Comparison of ENCODE assay signal across 5 worm cellular contexts in genomic region chrV:10719833-10720170, ce11.
TF ChIP-seq lines count a peak whose summit lies in the region.

No protein-coding gene starts in this region.

TF ChIP-seq in whole organism, L1 larva, 84 proteins besides CTCF, POLR2A, EP300 and RAD21 (continued from another document and continues in another):
- peak; percentile 53 for TF ChIP-seq elt-2 (tag; optimal IDR thresholded peaks at IDR 0.05; lab: Kevin White, UChicago)
- no peak for TF ChIP-seq fos-1 (tag; optimal IDR thresholded peaks at IDR 0.05; lab: Kevin White, UChicago)
- TF ChIP-seq F16B12.6 (tag; optimal IDR thresholded peaks at IDR 0.05; lab: Kevin White, UChicago): no peak
- TF ChIP-seq ztf-4 (tag; optimal IDR thresholded peaks at IDR 0.05; lab: Kevin White, UChicago): peak; percentile 46
- peak; percentile 58 for TF ChIP-seq grh-1 (GFP tag; IDR thresholded peaks at IDR 0.05; lab: Robert Waterston, UW)
- no peak for TF ChIP-seq hlh-4 (tag; optimal IDR thresholded peaks at IDR 0.05; lab: Kevin White, UChicago)
- no peak for TF ChIP-seq zag-1 (tag; optimal IDR thresholded peaks at IDR 0.05; lab: Kevin White, UChicago)
- TF ChIP-seq nhr-84 (tag; optimal IDR thresholded peaks at IDR 0.05; lab: Kevin White, UChicago): no peak
- TF ChIP-seq egl-13 (tag; optimal IDR thresholded peaks at IDR 0.05; lab: Kevin White, UChicago): no peak
- no peak for TF ChIP-seq fkh-4 (tag; optimal IDR thresholded peaks at IDR 0.05; lab: Kevin White, UChicago; ENCODE audit: borderline replicate concordance)
- peak; percentile 80 for TF ChIP-seq nhr-19 (GFP tag; conservative IDR thresholded peaks at IDR 0.05; lab: Robert Waterston, UW)
- TF ChIP-seq mab-9 (GFP tag; IDR thresholded peaks at IDR 0.05; lab: Robert Waterston, UW): no peak
- peak; percentile 82 for TF ChIP-seq lir-3 (tag; optimal IDR thresholded peaks at IDR 0.05; lab: Kevin White, UChicago; ENCODE audit: poor library complexity)
- TF ChIP-seq swsn-7 (tag; optimal IDR thresholded peaks at IDR 0.05; lab: Kevin White, UChicago): peak; percentile 50
- TF ChIP-seq Y116A8C.19 (tag; optimal IDR thresholded peaks at IDR 0.05; lab: Kevin White, UChicago; ENCODE audit: borderline replicate concordance): no peak
- TF ChIP-seq C04F5.9 (tag; optimal IDR thresholded peaks at IDR 0.05; lab: Kevin White, UChicago): no peak
- TF ChIP-seq aly-2 (tag; optimal IDR thresholded peaks at IDR 0.05; lab: Kevin White, UChicago): no peak
- TF ChIP-seq C16A3.4 (tag; optimal IDR thresholded peaks at IDR 0.05; lab: Kevin White, UChicago): peak; percentile 85
- no peak for TF ChIP-seq unc-86 (tag; optimal IDR thresholded peaks at IDR 0.05; lab: Kevin White, UChicago)
- TF ChIP-seq sptf-1 (tag; optimal IDR thresholded peaks at IDR 0.05; lab: Kevin White, UChicago): no peak
- peak; percentile 35 to 44 for TF ChIP-seq efl-1 (optimal IDR thresholded peaks at IDR 0.05; lab: Kevin White, UChicago)
- TF ChIP-seq efl-1 (GFP tag; optimal IDR thresholded peaks at IDR 0.05 in 1 of 2; lab: Kevin White, UChicago): peak; percentile 37 to 94
- peak; percentile 49 to 89 for TF ChIP-seq lin-35 (GFP tag; optimal IDR thresholded peaks at IDR 0.05; lab: Kevin White, UChicago)
- peak; percentile 60 for TF ChIP-seq lin-13 (GFP tag; optimal IDR thresholded peaks at IDR 0.05; lab: Kevin White, UChicago)
- no peak for TF ChIP-seq mef-2 (tag; optimal IDR thresholded peaks at IDR 0.05; lab: Kevin White, UChicago)
- TF ChIP-seq alr-1 (tag; optimal IDR thresholded peaks at IDR 0.05; lab: Kevin White, UChicago; ENCODE audit: borderline replicate concordance): no peak

TF ChIP-seq in whole organism, L2 larva, 48 proteins besides CTCF, POLR2A, EP300 and RAD21 (continued from another document and continues in another):
- peak; percentile 27 for TF ChIP-seq sem-4 (tag; optimal IDR thresholded peaks at IDR 0.05; lab: Kevin White, UChicago)
- TF ChIP-seq sma-3 (GFP tag; optimal IDR thresholded peaks at IDR 0.05; lab: Kevin White, UChicago): peak; percentile 87
- TF ChIP-seq nhr-12 (tag; optimal IDR thresholded peaks at IDR 0.05; lab: Kevin White, UChicago): no peak
- TF ChIP-seq nhr-77 (tag; optimal IDR thresholded peaks at IDR 0.05; lab: Kevin White, UChicago): no peak
- no peak for TF ChIP-seq lin-11 (tag; optimal IDR thresholded peaks at IDR 0.05; lab: Kevin White, UChicago)
- TF ChIP-seq egl-27 (tag; optimal IDR thresholded peaks at IDR 0.05; lab: Kevin White, UChicago): no peak
- peak; percentile 93 for TF ChIP-seq sma-9 (GFP tag; optimal IDR thresholded peaks at IDR 0.05; lab: Kevin White, UChicago)
- no peak for TF ChIP-seq sma-9 (tag; optimal IDR thresholded peaks at IDR 0.05; lab: Kevin White, UChicago)
- peak; percentile 15 for TF ChIP-seq ceh-16 (tag; optimal IDR thresholded peaks at IDR 0.05; lab: Kevin White, UChicago)
- TF ChIP-seq nhr-129 (tag; optimal IDR thresholded peaks at IDR 0.05; lab: Kevin White, UChicago): peak; percentile 97
- TF ChIP-seq fos-1 (tag; optimal IDR thresholded peaks at IDR 0.05; lab: Kevin White, UChicago): peak; percentile 43
- peak; percentile 52 for TF ChIP-seq nhr-6 (tag; optimal IDR thresholded peaks at IDR 0.05; lab: Kevin White, UChicago)
- peak; percentile 93 for TF ChIP-seq blmp-1 (tag; optimal IDR thresholded peaks at IDR 0.05; lab: Kevin White, UChicago; ENCODE audit: insufficient read depth)
- no peak for TF ChIP-seq ztf-11 (tag; optimal IDR thresholded peaks at IDR 0.05; lab: Kevin White, UChicago)
- no peak for TF ChIP-seq R02D3.7 (tag; optimal IDR thresholded peaks at IDR 0.05; lab: Kevin White, UChicago)
- no peak for TF ChIP-seq lin-13 (GFP tag; optimal IDR thresholded peaks at IDR 0.05; lab: Kevin White, UChicago)
- peak in 1 of 2 experiments; percentile 44 for TF ChIP-seq lsy-2 (tag; optimal IDR thresholded peaks at IDR 0.05; lab: Kevin White, UChicago)
- TF ChIP-seq mab-5 (tag; optimal IDR thresholded peaks at IDR 0.05; lab: Kevin White, UChicago): no peak
- TF ChIP-seq Y55F3AM.14 (GFP tag; optimal IDR thresholded peaks at IDR 0.05; lab: Kevin White, UChicago): peak; percentile 94
- TF ChIP-seq ztf-4 (tag; optimal IDR thresholded peaks at IDR 0.05; lab: Kevin White, UChicago): no peak
- TF ChIP-seq zag-1 (tag; optimal IDR thresholded peaks at IDR 0.05; lab: Kevin White, UChicago): no peak
- TF ChIP-seq nhr-23 (tag; optimal IDR thresholded peaks at IDR 0.05; lab: Kevin White, UChicago): no peak
- TF ChIP-seq C34F6.9 (tag; optimal IDR thresholded peaks at IDR 0.05; lab: Kevin White, UChicago): peak; percentile 73
- peak; percentile 41 for TF ChIP-seq gmeb-1 (tag; optimal IDR thresholded peaks at IDR 0.05; lab: Kevin White, UChicago)
- peak; percentile 67 for TF ChIP-seq ama-1 (optimal IDR thresholded peaks at IDR 0.05; lab: Kevin White, UChicago)
- TF ChIP-seq lin-39 (tag; optimal IDR thresholded peaks at IDR 0.05; lab: Kevin White, UChicago): no peak
- no peak for TF ChIP-seq ztf-1 (GFP tag; conservative IDR thresholded peaks at IDR 0.05; lab: Robert Waterston, UW)
- no peak for TF ChIP-seq alr-1 (tag; optimal IDR thresholded peaks at IDR 0.05; lab: Kevin White, UChicago)

TF ChIP-seq in whole organism, L3 larva, 47 proteins besides CTCF, POLR2A, EP300 and RAD21 (continued from another document and continues in another):
- TF ChIP-seq lin-15B (tag; optimal IDR thresholded peaks at IDR 0.05; lab: Kevin White, UChicago): no peak
- no peak for TF ChIP-seq fkh-2 (tag; optimal IDR thresholded peaks at IDR 0.05; lab: Kevin White, UChicago)
- TF ChIP-seq mml-1 (tag; optimal IDR thresholded peaks at IDR 0.05; lab: Kevin White, UChicago): peak; percentile 52
- peak; percentile 58 for TF ChIP-seq egl-5 (tag; optimal IDR thresholded peaks at IDR 0.05; lab: Kevin White, UChicago)
- TF ChIP-seq fkh-10 (GFP tag; optimal IDR thresholded peaks at IDR 0.05; lab: Kevin White, UChicago): no peak
- TF ChIP-seq egl-27 (tag; optimal IDR thresholded peaks at IDR 0.05; lab: Kevin White, UChicago): no peak
- peak; percentile 59 for TF ChIP-seq skn-1 (tag; optimal IDR thresholded peaks at IDR 0.05; lab: Kevin White, UChicago)
- peak; percentile 22 for TF ChIP-seq lsy-12 (tag; optimal IDR thresholded peaks at IDR 0.05; lab: Kevin White, UChicago)
- peak; percentile 80 for TF ChIP-seq pha-4 (tag; optimal IDR thresholded peaks at IDR 0.05; lab: Kevin White, UChicago)
- no peak for TF ChIP-seq ceh-9 (tag; optimal IDR thresholded peaks at IDR 0.05; lab: Kevin White, UChicago)
- no peak for TF ChIP-seq ama-1 (optimal IDR thresholded peaks at IDR 0.05; lab: Kevin White, UChicago)
- no peak for TF ChIP-seq ZK546.5 (tag; optimal IDR thresholded peaks at IDR 0.05; lab: Kevin White, UChicago)
- TF ChIP-seq hmg-11 (tag; optimal IDR thresholded peaks at IDR 0.05; lab: Kevin White, UChicago): no peak
- TF ChIP-seq R02D3.7 (tag; optimal IDR thresholded peaks at IDR 0.05; lab: Kevin White, UChicago): no peak
- TF ChIP-seq nhr-25 (tag; optimal IDR thresholded peaks at IDR 0.05; lab: Kevin White, UChicago): peak; percentile 80
- TF ChIP-seq nhr-76 (tag; optimal IDR thresholded peaks at IDR 0.05; lab: Kevin White, UChicago): no peak
- peak; percentile 18 for TF ChIP-seq snpc-4 (tag; optimal IDR thresholded peaks at IDR 0.05; lab: Kevin White, UChicago)
- TF ChIP-seq mdl-1 (tag; optimal IDR thresholded peaks at IDR 0.05; lab: Kevin White, UChicago): peak; percentile 53
- TF ChIP-seq elt-2 (tag; optimal IDR thresholded peaks at IDR 0.05; lab: Kevin White, UChicago): peak; percentile 70
- no peak for TF ChIP-seq tbx-2 (tag; optimal IDR thresholded peaks at IDR 0.05; lab: Kevin White, UChicago)
- no peak for TF ChIP-seq sea-2 (GFP tag; optimal IDR thresholded peaks at IDR 0.05; lab: Kevin White, UChicago)
- no peak for TF ChIP-seq ztf-4 (tag; optimal IDR thresholded peaks at IDR 0.05; lab: Kevin White, UChicago)
- no peak for TF ChIP-seq ceh-16 (tag; optimal IDR thresholded peaks at IDR 0.05; lab: Kevin White, UChicago)
- TF ChIP-seq daf-12 (tag; optimal IDR thresholded peaks at IDR 0.05; lab: Kevin White, UChicago): no peak
- peak; percentile 65 for TF ChIP-seq jun-1 (tag; optimal IDR thresholded peaks at IDR 0.05; lab: Kevin White, UChicago)
- TF ChIP-seq aly-2 (tag; optimal IDR thresholded peaks at IDR 0.05; lab: Kevin White, UChicago): no peak
- no peak for TF ChIP-seq nhr-11 (tag; optimal IDR thresholded peaks at IDR 0.05; lab: Kevin White, UChicago)
- no peak for TF ChIP-seq zag-1 (tag; optimal IDR thresholded peaks at IDR 0.05; lab: Kevin White, UChicago)
- no peak for TF ChIP-seq nhr-28 (tag; optimal IDR thresholded peaks at IDR 0.05; lab: Kevin White, UChicago)
- TF ChIP-seq eor-1 (tag; optimal IDR thresholded peaks at IDR 0.05; lab: Kevin White, UChicago): no peak

TF ChIP-seq in whole organism, L4 larva, 104 proteins besides CTCF, POLR2A, EP300 and RAD21 (continued from another document and continues in another):
- TF ChIP-seq snpc-4 (tag; optimal IDR thresholded peaks at IDR 0.05; lab: Kevin White, UChicago) (no peak), ZK337.2 (GFP tag; IDR thresholded peaks at IDR 0.05; lab: Robert Waterston, UW) (no peak), ztf-7 (tag; optimal IDR thresholded peaks at IDR 0.05; lab: Kevin White, UChicago) (peak; percentile 44), daf-12 (tag; optimal IDR thresholded peaks at IDR 0.05; lab: Kevin White, UChicago) (no peak), gei-8 (GFP tag; optimal IDR thresholded peaks at IDR 0.05; lab: Kevin White, UChicago) (no peak), spr-1 (tag; optimal IDR thresholded peaks at IDR 0.05; lab: Kevin White, UChicago) (no peak), duxl-1 (tag; optimal IDR thresholded peaks at IDR 0.05; lab: Kevin White, UChicago; ENCODE audit: poor library complexity) (no peak), ama-1 (optimal IDR thresholded peaks at IDR 0.05; lab: Kevin White, UChicago) (no peak), php-3 (GFP tag; IDR thresholded peaks at IDR 0.05; lab: Robert Waterston, UW) (no peak), lim-7 (GFP tag; IDR thresholded peaks at IDR 0.05; lab: Robert Waterston, UW) (no peak), F10B5.3 (tag; optimal IDR thresholded peaks at IDR 0.05; lab: Kevin White, UChicago) (no peak), dmd-6 (GFP tag; IDR thresholded peaks at IDR 0.05; lab: Robert Waterston, UW) (peak; percentile 78), daf-16 (GFP tag; optimal IDR thresholded peaks at IDR 0.05; lab: Kevin White, UChicago) (no peak), daf-16 (tag; optimal IDR thresholded peaks at IDR 0.05; lab: Kevin White, UChicago) (peak; percentile 54), dmd-8 (GFP tag; IDR thresholded peaks at IDR 0.05; lab: Robert Waterston, UW) (no peak), jun-1 (tag; optimal IDR thresholded peaks at IDR 0.05; lab: Kevin White, UChicago) (peak; percentile 25), nhr-11 (tag; optimal IDR thresholded peaks at IDR 0.05; lab: Kevin White, UChicago) (peak; percentile 88), ctbp-1 (GFP tag; IDR thresholded peaks at IDR 0.05; lab: Robert Waterston, UW) (no peak), F49E8.2 (tag; optimal IDR thresholded peaks at IDR 0.05; lab: Kevin White, UChicago; ENCODE audit: borderline replicate concordance) (no peak), nhr-28 (tag; optimal IDR thresholded peaks at IDR 0.05; lab: Kevin White, UChicago) (peak; percentile 98), attf-4 (tag; optimal IDR thresholded peaks at IDR 0.05; lab: Kevin White, UChicago) (no peak), pha-4 (GFP tag; IDR thresholded peaks at IDR 0.05; lab: Robert Waterston, UW) (0 out of 2 replicates have a peak, but pooled peaks have one; percentile 3), pha-4 (tag; optimal IDR thresholded peaks at IDR 0.05; lab: Kevin White, UChicago) (no peak), nhr-77 (tag; optimal IDR thresholded peaks at IDR 0.05; lab: Kevin White, UChicago) (peak; percentile 71), mep-1 (tag; optimal IDR thresholded peaks at IDR 0.05; lab: Kevin White, UChicago) (peak; percentile 71), aly-2 (tag; optimal IDR thresholded peaks at IDR 0.05; lab: Kevin White, UChicago) (no peak), hlh-30 (tag; optimal IDR thresholded peaks at IDR 0.05; lab: Kevin White, UChicago; ENCODE audit: insufficient read depth) (peak; percentile 98), cey-2 (tag; optimal IDR thresholded peaks at IDR 0.05; lab: Kevin White, UChicago; ENCODE audit: borderline replicate concordance, insufficient read depth) (peak; percentile 76), mdl-1 (tag; optimal IDR thresholded peaks at IDR 0.05; lab: Kevin White, UChicago) (peak; percentile 44 to 82), pqm-1 (tag; optimal IDR thresholded peaks at IDR 0.05; lab: Kevin White, UChicago) (peak; percentile 34), zag-1 (tag; optimal IDR thresholded peaks at IDR 0.05; lab: Kevin White, UChicago) (no peak)

TF ChIP-seq in whole organism, young adult, 124 proteins besides CTCF, POLR2A, EP300 and RAD21 (continued from another document):
- TF ChIP-seq sea-2 (GFP tag; IDR thresholded peaks at IDR 0.05; lab: Robert Waterston, UW) (no peak), lin-40 (tag; optimal IDR thresholded peaks at IDR 0.05; lab: Kevin White, UChicago) (peak; percentile 24), ceh-58 (GFP tag; IDR thresholded peaks at IDR 0.05; lab: Robert Waterston, UW) (no peak), ztf-3 (GFP tag; optimal IDR thresholded peaks at IDR 0.05; lab: Kevin White, UChicago) (no peak), cebp-2 (GFP tag; IDR thresholded peaks at IDR 0.05; lab: Robert Waterston, UW) (no peak), die-1 (tag; optimal IDR thresholded peaks at IDR 0.05; lab: Kevin White, UChicago) (no peak), ets-4 (GFP tag; optimal IDR thresholded peaks at IDR 0.05; lab: Kevin White, UChicago) (no peak), nfya-2 (GFP tag; IDR thresholded peaks at IDR 0.05; lab: Robert Waterston, UW) (no peak)
